Worm (Caenorhabditis elegans): ENCODE measurements around the gene sago-1.

Gene sago-1

ce11 chrV:6341078-6341638, 37.6 kb downstream of the sago-1 start (continued):
- TF ChIP-seq nhr-11 (tag; optimal IDR thresholded peaks at IDR 0.05) (no peak), Y48G9A.11 (GFP tag; IDR thresholded peaks at IDR 0.05) (no peak), ceh-32 (tag; optimal IDR thresholded peaks at IDR 0.05; ENCODE audit: poor library complexity) (no peak), egl-27 (tag; optimal IDR thresholded peaks at IDR 0.05) (no peak), unc-39 (tag; optimal IDR thresholded peaks at IDR 0.05) (no peak), hmg-1.1 (GFP tag; IDR thresholded peaks at IDR 0.05) (no peak), nhr-111 (GFP tag; optimal IDR thresholded peaks at IDR 0.05) (no peak), F26F4.8 (GFP tag; conservative IDR thresholded peaks at IDR 0.05) (no peak), cey-2 (tag; optimal IDR thresholded peaks at IDR 0.05; ENCODE audit: borderline replicate concordance, insufficient read depth) (no peak), ces-1 (GFP tag; optimal IDR thresholded peaks at IDR 0.05) (no peak), ztf-7 (tag; optimal IDR thresholded peaks at IDR 0.05) (no peak), tra-1 (GFP tag; IDR thresholded peaks at IDR 0.05) (no peak), nhr-42 (GFP tag; IDR thresholded peaks at IDR 0.05) (no peak), ctbp-1 (GFP tag; IDR thresholded peaks at IDR 0.05) (no peak), ceh-20 (GFP tag; IDR thresholded peaks at IDR 0.05) (no peak), nhr-25 (tag; optimal IDR thresholded peaks at IDR 0.05; ENCODE audit: borderline replicate concordance, insufficient read depth) (no peak), ceh-82 (tag; optimal IDR thresholded peaks at IDR 0.05) (no peak), unc-130 (GFP tag; optimal IDR thresholded peaks at IDR 0.05) (no peak), set-16 (GFP tag; IDR thresholded peaks at IDR 0.05) (0 out of 2 replicates have a peak, but pooled peaks have one; percentile 8), lin-1 (GFP tag; IDR thresholded peaks at IDR 0.05) (no peak), mdl-1 (tag; optimal IDR thresholded peaks at IDR 0.05) (peak in 1 of 2 experiments; percentile 8), lir-3 (tag; optimal IDR thresholded peaks at IDR 0.05) (no peak), hlh-30 (tag; optimal IDR thresholded peaks at IDR 0.05; ENCODE audit: insufficient read depth) (peak; percentile 10), lin-15B (tag; optimal IDR thresholded peaks at IDR 0.05) (no peak), lim-7 (GFP tag; IDR thresholded peaks at IDR 0.05) (no peak), rbr-2 (tag; optimal IDR thresholded peaks at IDR 0.05) (peak; percentile 8), nhr-76 (tag; optimal IDR thresholded peaks at IDR 0.05) (no peak), attf-4 (tag; optimal IDR thresholded peaks at IDR 0.05) (no peak), daf-12 (tag; optimal IDR thresholded peaks at IDR 0.05) (no peak), dmd-6 (GFP tag; IDR thresholded peaks at IDR 0.05) (no peak), mep-1 (tag; optimal IDR thresholded peaks at IDR 0.05) (no peak), dmd-8 (GFP tag; IDR thresholded peaks at IDR 0.05) (no peak), mxl-2 (GFP tag; conservative IDR thresholded peaks at IDR 0.05) (no peak), aha-1 (tag) (peak; percentile 97), vab-7 (GFP tag; IDR thresholded peaks at IDR 0.05) (no peak), nhr-6 (tag; optimal IDR thresholded peaks at IDR 0.05) (no peak), lin-38 (GFP tag; IDR thresholded peaks at IDR 0.05) (no peak), fos-1 (tag; optimal IDR thresholded peaks at IDR 0.05) (no peak), dve-1 (tag; optimal IDR thresholded peaks at IDR 0.05; ENCODE audit: insufficient read depth) (no peak), dmd-9 (GFP tag; IDR thresholded peaks at IDR 0.05) (no peak), F49E8.2 (tag; optimal IDR thresholded peaks at IDR 0.05; ENCODE audit: borderline replicate concordance) (no peak), snpc-4 (tag; optimal IDR thresholded peaks at IDR 0.05) (no peak), hif-1 (tag; optimal IDR thresholded peaks at IDR 0.05) (no peak), nhr-77 (tag; optimal IDR thresholded peaks at IDR 0.05) (no peak), mes-2 (tag; optimal IDR thresholded peaks at IDR 0.05; ENCODE audit: poor library complexity, severe bottlenecking) (peak; percentile 7), Y105C5A.15 (GFP tag; IDR thresholded peaks at IDR 0.05) (no peak), arid-1 (GFP tag; conservative IDR thresholded peaks at IDR 0.05) (no peak), nhr-48 (tag; optimal IDR thresholded peaks at IDR 0.05) (no peak), snpc-1.2 (GFP tag; IDR thresholded peaks at IDR 0.05) (no peak), F37D6.2 (tag; optimal IDR thresholded peaks at IDR 0.05) (no peak)

Measured in whole organism, L4 larva.